Worm (Caenorhabditis elegans) whole organism, L1 larva: ENCODE measurements around the gene F09E5.8.
A peak's percentile ranks its signal among the peaks of the same experiment; 100 is the strongest.

ENCODE experiments used
- C04F5.9 ChIP-seq: sonication (generic microtip); optimal IDR thresholded peaks from 2 replicates; lab custom pipeline; 2016; ENCODE audit warnings: missing genetic modification characterization, missing compliant biosample characterization
- C16A3.4 ChIP-seq: fragments of 150-350 bp; optimal IDR thresholded peaks from 2 replicates; lab custom pipeline; 2014; ENCODE audit warnings: missing biosample characterization, missing genetic modification characterization
- F16B12.6 ChIP-seq: fragments of 150-350 bp; optimal IDR thresholded peaks from 2 replicates; lab custom pipeline; 2014; ENCODE audit warnings: missing biosample characterization, missing genetic modification characterization
- Y116A8C.19 ChIP-seq: sonication (generic microtip); optimal IDR thresholded peaks from 2 replicates; lab custom pipeline; 2016; ENCODE audit warnings: missing compliant biosample characterization, missing genetic modification characterization, borderline replicate concordance
- aha-1 ChIP-seq: fragments of 150-350 bp; optimal IDR thresholded peaks from 2 replicates; lab custom pipeline; 2014; ENCODE audit warnings: missing biosample characterization, missing genetic modification characterization
- alr-1 ChIP-seq: fragments of 200-800 bp; sonication (Bioruptor generic); optimal IDR thresholded peaks from 2 replicates; lab custom pipeline; 2018; ENCODE audit warnings: borderline replicate concordance, mild to moderate bottlenecking, missing genetic modification characterization, missing compliant biosample characterization
- aly-2 ChIP-seq: fragments of 150-350 bp; optimal IDR thresholded peaks from 2 replicates; lab custom pipeline; 2014; ENCODE audit warnings: missing biosample characterization, missing genetic modification characterization
- ama-1 ChIP-seq: fragments of 150-350 bp; optimal IDR thresholded peaks from 2 replicates; lab custom pipeline; 2014
- blmp-1 ChIP-seq: fragments of 150-350 bp; optimal IDR thresholded peaks from 2 replicates; lab custom pipeline; 2014; ENCODE audit warnings: missing biosample characterization, missing genetic modification characterization
- ceh-63 ChIP-seq: fragments of 200-800 bp; sonication (Bioruptor generic); optimal IDR thresholded peaks from 2 replicates; lab custom pipeline; 2018; ENCODE audit warnings: mild to moderate bottlenecking, missing genetic modification characterization, missing compliant biosample characterization
- ceh-8 ChIP-seq: fragments of 200-800 bp; sonication (Bioruptor generic); optimal IDR thresholded peaks from 2 replicates; lab custom pipeline; 2018; ENCODE audit warnings: mild to moderate bottlenecking, missing genetic modification characterization, moderate library complexity, missing compliant biosample characterization
- ceh-82 ChIP-seq, 3 experiments: fragments of 150-350 bp in 1 of 3; sonication (generic microtip) in 2 of 3; optimal IDR thresholded peaks; 2 replicates each; lab custom pipeline; 2014 to 2017; ENCODE audit warnings: missing biosample characterization in 3 of 3, missing genetic modification characterization in 3 of 3
- ceh-90 ChIP-seq: sonication (generic microtip); optimal IDR thresholded peaks from 2 replicates; lab custom pipeline; 2016; ENCODE audit warnings: missing genetic modification characterization, missing compliant biosample characterization
- dpl-1 ChIP-seq, 3 experiments: fragments of 150-350 bp in 2 of 3; sonication (generic microtip) in 1 of 3; optimal IDR thresholded peaks; 2 replicates each; lab custom pipeline; 2014 to 2017; ENCODE audit warnings: missing biosample characterization in 3 of 3, missing genetic modification characterization in 3 of 3, missing genetic modification reagents in 3 of 3
- egl-13 ChIP-seq: sonication (generic microtip); optimal IDR thresholded peaks from 2 replicates; lab custom pipeline; 2016; ENCODE audit warnings: missing genotype, missing genetic modification reagents, missing genetic modification characterization, missing compliant biosample characterization
- fkh-10 ChIP-seq: sonication (generic microtip); optimal IDR thresholded peaks from 2 replicates; lab custom pipeline; 2017; ENCODE audit warnings: missing biosample characterization, missing genetic modification reagents, missing genetic modification characterization
- fkh-8 ChIP-seq: sonication (generic microtip); optimal IDR thresholded peaks from 2 replicates; lab custom pipeline; 2016; ENCODE audit warnings: mild to moderate bottlenecking, missing genetic modification characterization, missing compliant biosample characterization
- fos-1 ChIP-seq: fragments of 150-350 bp; optimal IDR thresholded peaks from 2 replicates; lab custom pipeline; 2014; ENCODE audit warnings: missing biosample characterization, missing genetic modification characterization
- grh-1 ChIP-seq: fragments of 200-800 bp; sonication (Bioruptor generic); IDR thresholded peaks from 2 replicates; pipeline ENCODE4 v1.3.6; 2022; ENCODE audit warnings: missing genetic modification reagents, missing genetic modification characterization, missing compliant biosample characterization
- hlh-17 ChIP-seq: fragments of 200-800 bp; sonication (Bioruptor generic); optimal IDR thresholded peaks from 2 replicates; lab custom pipeline; 2018; ENCODE audit warnings: missing genetic modification characterization, mild to moderate bottlenecking, missing compliant biosample characterization, moderate library complexity, borderline replicate concordance
- hlh-4 ChIP-seq: sonication (generic microtip); optimal IDR thresholded peaks from 2 replicates; lab custom pipeline; 2016; ENCODE audit warnings: mild to moderate bottlenecking, missing genetic modification characterization, missing compliant biosample characterization
- irx-1 ChIP-seq: sonication (generic microtip); optimal IDR thresholded peaks from 2 replicates; lab custom pipeline; 2016; ENCODE audit warnings: missing genetic modification characterization, missing compliant biosample characterization
- jun-1 ChIP-seq: fragments of 150-350 bp; optimal IDR thresholded peaks from 2 replicates; lab custom pipeline; 2014; ENCODE audit warnings: missing biosample characterization, missing genetic modification reagents, missing genetic modification characterization
- lin-13 ChIP-seq: fragments of 150-350 bp; optimal IDR thresholded peaks from 2 replicates; lab custom pipeline; 2014; ENCODE audit warnings: missing biosample characterization, missing genetic modification reagents, missing genetic modification characterization
- lin-15B ChIP-seq: fragments of 150-350 bp; sonication (generic microtip); optimal IDR thresholded peaks from 3 replicates; lab custom pipeline; 2014; ENCODE audit warnings: missing biosample characterization, missing genetic modification characterization
- lin-39 ChIP-seq: fragments of 150-350 bp; optimal IDR thresholded peaks from 2 replicates; lab custom pipeline; 2014; ENCODE audit warnings: missing biosample characterization, missing genetic modification reagents, missing genetic modification characterization
- lir-3 ChIP-seq: sonication (generic microtip); optimal IDR thresholded peaks from 2 replicates; lab custom pipeline; 2016; ENCODE audit warnings: mild to moderate bottlenecking, missing genetic modification characterization, moderate library complexity, missing compliant biosample characterization; ENCODE audit not compliant: poor library complexity
- mab-9 ChIP-seq: fragments of 200-800 bp; sonication (Bioruptor generic); IDR thresholded peaks from 2 replicates; pipeline ENCODE4 v1.3.6; 2022; ENCODE audit warnings: missing genetic modification reagents, missing genetic modification characterization, missing compliant biosample characterization
- nhr-11 ChIP-seq: fragments of 150-350 bp; optimal IDR thresholded peaks from 2 replicates; lab custom pipeline; 2014; ENCODE audit warnings: missing biosample characterization, missing genetic modification characterization
- nhr-19 ChIP-seq: fragments of 200-800 bp; sonication (Bioruptor generic); conservative IDR thresholded peaks from 2 replicates; pipeline ENCODE4 v1.3.6; 2022; ENCODE audit warnings: missing genetic modification characterization, missing compliant biosample characterization
- nhr-20 ChIP-seq: sonication (generic microtip); optimal IDR thresholded peaks from 2 replicates; lab custom pipeline; 2016; ENCODE audit warnings: mild to moderate bottlenecking, missing genetic modification characterization, missing compliant biosample characterization
- nhr-237 ChIP-seq: fragments of 150-350 bp; optimal IDR thresholded peaks from 2 replicates; lab custom pipeline; 2014; ENCODE audit warnings: missing biosample characterization, missing genetic modification characterization
- nhr-28 ChIP-seq: fragments of 150-350 bp; optimal IDR thresholded peaks from 2 replicates; lab custom pipeline; 2014; ENCODE audit warnings: missing biosample characterization, missing genetic modification characterization
- nhr-47 ChIP-seq: sonication (generic microtip); optimal IDR thresholded peaks from 2 replicates; lab custom pipeline; 2016; ENCODE audit warnings: mild to moderate bottlenecking, missing genetic modification characterization, moderate library complexity, missing compliant biosample characterization
- nhr-76 ChIP-seq: sonication (generic microtip); optimal IDR thresholded peaks from 2 replicates; lab custom pipeline; 2017; ENCODE audit warnings: missing biosample characterization, missing genetic modification characterization
- nhr-77 ChIP-seq: fragments of 150-350 bp; optimal IDR thresholded peaks from 2 replicates; lab custom pipeline; 2014; ENCODE audit warnings: missing biosample characterization, missing genetic modification characterization
- nhr-84 ChIP-seq: sonication (generic microtip); optimal IDR thresholded peaks from 2 replicates; lab custom pipeline; 2017; ENCODE audit warnings: missing biosample characterization, missing genetic modification characterization
- nhr-85 ChIP-seq: sonication (generic microtip); peaks from one replicate; lab custom pipeline; 2016; ENCODE audit warnings: missing genetic modification characterization, inconsistent platforms, missing compliant biosample characterization
- nhr-90 ChIP-seq: sonication (generic microtip); optimal IDR thresholded peaks from 2 replicates; lab custom pipeline; 2016; ENCODE audit warnings: mild to moderate bottlenecking, missing genetic modification characterization, missing compliant biosample characterization; ENCODE audit not compliant: poor library complexity
- pax-3 ChIP-seq: fragments of 200-800 bp; sonication (Bioruptor generic); optimal IDR thresholded peaks from 2 replicates; lab custom pipeline; 2018; ENCODE audit warnings: mild to moderate bottlenecking, missing genetic modification characterization, moderate library complexity, missing compliant biosample characterization
- pqm-1 ChIP-seq: sonication (generic microtip); optimal IDR thresholded peaks from 3 replicates; lab custom pipeline; 2017; ENCODE audit warnings: missing biosample characterization, missing genetic modification characterization
- rnt-1 ChIP-seq: sonication (generic microtip); optimal IDR thresholded peaks from 2 replicates; lab custom pipeline; 2016; ENCODE audit warnings: mild to moderate bottlenecking, missing genetic modification characterization, moderate library complexity, missing compliant biosample characterization
- snpc-4 ChIP-seq: fragments of 150-350 bp; optimal IDR thresholded peaks from 2 replicates; lab custom pipeline; 2014; ENCODE audit warnings: missing biosample characterization, missing genetic modification characterization
- snu-23 ChIP-seq: sonication (generic microtip); optimal IDR thresholded peaks from 2 replicates; lab custom pipeline; 2016; ENCODE audit warnings: missing genetic modification characterization, missing compliant biosample characterization
- sptf-1 ChIP-seq: fragments of 150-350 bp; optimal IDR thresholded peaks from 2 replicates; lab custom pipeline; 2014; ENCODE audit warnings: missing biosample characterization, missing genetic modification characterization
- swsn-7 ChIP-seq: sonication (generic microtip); optimal IDR thresholded peaks from 2 replicates; lab custom pipeline; 2016; ENCODE audit warnings: missing genetic modification characterization, missing compliant biosample characterization
- tbx-2 ChIP-seq: sonication (generic microtip); optimal IDR thresholded peaks from 2 replicates; lab custom pipeline; 2016; ENCODE audit warnings: missing genetic modification characterization, missing compliant biosample characterization
- tlp-1 ChIP-seq: fragments of 150-350 bp; optimal IDR thresholded peaks from 2 replicates; lab custom pipeline; 2014; ENCODE audit warnings: missing biosample characterization, missing genetic modification characterization
- unc-30 ChIP-seq: sonication (generic microtip); optimal IDR thresholded peaks from 2 replicates; lab custom pipeline; 2017; ENCODE audit warnings: missing biosample characterization, missing genetic modification characterization
- unc-62 ChIP-seq: fragments of 150-350 bp; optimal IDR thresholded peaks from 2 replicates; lab custom pipeline; 2014; ENCODE audit warnings: missing biosample characterization, missing genetic modification reagents, missing genetic modification characterization
- unc-98 ChIP-seq: fragments of 200-800 bp; sonication (Bioruptor generic); IDR thresholded peaks from 2 replicates; pipeline ENCODE4 v1.3.6; 2022; ENCODE audit warnings: missing genetic modification characterization, missing compliant biosample characterization
- xbp-1 ChIP-seq: sonication (generic microtip); optimal IDR thresholded peaks from 2 replicates; lab custom pipeline; 2016; ENCODE audit warnings: missing genetic modification characterization, missing compliant biosample characterization
- zag-1 ChIP-seq: fragments of 150-350 bp; optimal IDR thresholded peaks from 2 replicates; lab custom pipeline; 2014; ENCODE audit warnings: missing biosample characterization, missing genetic modification characterization

F09E5.8 gene

ce11 chrII:5358137-5358745, 7.8 kb downstream of the F09E5.8 start, which contains the start of the genes F09E5.11 and bmy-1 (continued):
- TF ChIP-seq aha-1 (tag; lab: Kevin White, UChicago) (no peak), nhr-20 (tag; lab: Kevin White, UChicago) (peak; percentile 86), egl-13 (peak; percentile 87), blmp-1 (tag; lab: Kevin White, UChicago) (peak; percentile 1), zag-1 (tag; lab: Kevin White, UChicago) (no peak), Y116A8C.19 (tag; lab: Kevin White, UChicago) (peak; percentile 29), hlh-17 (GFP tag; lab: Kevin White, UChicago) (no peak), tlp-1 (tag; lab: Kevin White, UChicago) (no peak), nhr-19 (GFP tag; lab: Robert Waterston, UW) (peak; percentile 85), nhr-11 (tag; lab: Kevin White, UChicago) (peak; percentile 16), fkh-8 (peak; percentile 92), snpc-4 (tag; lab: Kevin White, UChicago) (peak; percentile 60), ceh-8 (GFP tag; lab: Kevin White, UChicago) (peak; percentile 67), irx-1 (peak; percentile 84), unc-30 (no peak), xbp-1 (tag; lab: Kevin White, UChicago) (peak; percentile 85), nhr-85 (tag; lab: Kevin White, UChicago) (peak; percentile 91), rnt-1 (peak; percentile 99), unc-62 (GFP tag; lab: Kevin White, UChicago) (no peak), pax-3 (tag; lab: Kevin White, UChicago) (peak; percentile 84), grh-1 (GFP tag; lab: Robert Waterston, UW) (peak; percentile 66), tbx-2 (peak; percentile 91), C04F5.9 (tag; lab: Kevin White, UChicago) (peak; percentile 60), alr-1 (no peak), lir-3 (tag; lab: Kevin White, UChicago) (peak; percentile 95), lin-15B (tag; lab: Kevin White, UChicago) (peak; percentile 88), pqm-1 (tag; lab: Kevin White, UChicago) (no peak), dpl-1 (GFP tag; optimal IDR thresholded peaks at IDR 0.05; lab: Kevin White, UChicago) (peak; percentile 61 to 76 (median 74)), ama-1 (lab: Kevin White, UChicago) (no peak), C16A3.4 (tag; lab: Kevin White, UChicago) (peak; percentile 89), nhr-84 (tag; lab: Kevin White, UChicago) (no peak), lin-39 (tag; lab: Kevin White, UChicago) (peak; percentile 55), unc-98 (GFP tag; lab: Robert Waterston, UW) (peak; percentile 69; the same call in 1 of the 2 replicates), ceh-90 (tag; lab: Kevin White, UChicago) (peak; percentile 85), fos-1 (tag; lab: Kevin White, UChicago) (peak; percentile 45), nhr-28 (tag; lab: Kevin White, UChicago) (no peak), ceh-82 (tag; optimal IDR thresholded peaks at IDR 0.05; lab: Kevin White, UChicago) (peak; percentile 81 to 84 (median 82)), sptf-1 (tag; lab: Kevin White, UChicago) (no peak), lin-13 (GFP tag; lab: Kevin White, UChicago) (peak; percentile 86), swsn-7 (tag; lab: Kevin White, UChicago) (peak; percentile 86), nhr-237 (tag; lab: Kevin White, UChicago) (no peak), jun-1 (tag; lab: Kevin White, UChicago) (peak; percentile 69), aly-2 (tag; lab: Kevin White, UChicago) (no peak), snu-23 (GFP tag; lab: Kevin White, UChicago) (peak; percentile 84), ceh-63 (GFP tag; lab: Kevin White, UChicago) (no peak), nhr-47 (peak; percentile 91), fkh-10 (GFP tag; lab: Kevin White, UChicago) (peak; percentile 84), nhr-90 (tag; lab: Kevin White, UChicago) (peak; percentile 82), nhr-76 (tag; lab: Kevin White, UChicago) (no peak), hlh-4 (tag; lab: Kevin White, UChicago) (no peak), nhr-77 (tag; lab: Kevin White, UChicago) (peak; percentile 70), mab-9 (peak; percentile 53), F16B12.6 (tag; lab: Kevin White, UChicago) (peak; percentile 50)
